Worm (Caenorhabditis elegans): ENCODE data around the gene twk-12.

The twk-12 gene

DNA sequence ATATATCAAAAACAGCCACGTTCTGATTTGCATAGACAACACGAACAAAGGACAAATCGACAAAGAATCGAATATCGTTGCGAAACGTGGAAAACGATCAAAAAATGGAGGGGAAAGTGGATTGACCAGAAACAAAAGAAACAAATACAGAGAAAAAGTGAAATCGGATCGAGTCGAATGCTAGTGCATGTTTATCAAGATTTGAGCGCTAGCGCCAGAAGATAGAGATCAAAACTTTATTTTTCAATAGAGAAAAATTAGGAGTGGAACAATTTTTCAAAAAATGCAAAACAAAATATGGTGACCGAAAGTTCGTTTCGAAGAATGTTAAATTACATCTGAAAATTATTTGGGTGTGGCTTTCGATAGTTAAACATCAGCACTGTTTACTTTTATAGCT is 5.4 kb upstream of the twk-12 start:
- TF ChIP-seq lin-11 (tag; optimal IDR thresholded peaks at IDR 0.05) (no peak), K02D7.2 (tag; optimal IDR thresholded peaks at IDR 0.05) (no peak), C08G9.2 (tag; optimal IDR thresholded peaks at IDR 0.05) (no peak), sox-4 (tag; optimal IDR thresholded peaks at IDR 0.05) (no peak), ceh-18 (tag; optimal IDR thresholded peaks at IDR 0.05) (no peak), ceh-14 (tag; optimal IDR thresholded peaks at IDR 0.05) (no peak), fkh-10 (GFP tag; optimal IDR thresholded peaks at IDR 0.05) (no peak), sdc-2 (tag; optimal IDR thresholded peaks at IDR 0.05) (no peak), lim-6 (tag; optimal IDR thresholded peaks at IDR 0.05) (no peak), nhr-232 (tag; optimal IDR thresholded peaks at IDR 0.05) (no peak), pax-1 (tag; optimal IDR thresholded peaks at IDR 0.05) (no peak), ttx-3 (tag; optimal IDR thresholded peaks at IDR 0.05) (no peak)

DNA sequence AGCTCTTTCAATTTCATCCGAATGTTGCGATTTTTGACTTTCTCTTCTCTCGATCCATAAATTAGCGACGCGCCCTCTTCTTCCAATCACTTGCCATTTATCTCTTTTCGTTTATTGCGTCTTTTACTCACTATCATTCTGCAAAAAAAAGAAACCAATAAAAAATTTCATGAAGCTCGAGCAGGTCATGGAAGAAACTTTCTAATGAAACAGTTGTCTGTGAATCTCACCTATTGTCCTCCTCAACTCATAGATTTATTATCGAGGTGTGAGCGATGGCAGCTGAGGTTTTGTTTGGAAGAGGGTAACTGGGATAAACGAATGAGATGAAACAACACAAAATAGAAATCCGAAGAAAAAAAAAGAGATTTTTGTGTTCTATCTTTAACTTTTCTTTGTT is 3.1 kb upstream of the twk-12 start:
- TF ChIP-seq K09A11.1 (tag; optimal IDR thresholded peaks at IDR 0.05; ENCODE audit: insufficient read depth) (no peak), tbx-7 (tag; optimal IDR thresholded peaks at IDR 0.05) (no peak), elt-2 (tag; optimal IDR thresholded peaks at IDR 0.05) (no peak), pha-2 (tag; optimal IDR thresholded peaks at IDR 0.05) (no peak), ceh-14 (tag; optimal IDR thresholded peaks at IDR 0.05) (no peak), unc-3 (GFP tag; conservative IDR thresholded peaks at IDR 0.05) (no peak), unc-3 (tag; optimal IDR thresholded peaks at IDR 0.05) (no peak), pat-9 (tag; optimal IDR thresholded peaks at IDR 0.05) (no peak), hlh-30 (tag; optimal IDR thresholded peaks at IDR 0.05; ENCODE audit: insufficient read depth) (no peak), hlh-6 (tag; optimal IDR thresholded peaks at IDR 0.05) (no peak), che-1 (tag; optimal IDR thresholded peaks at IDR 0.05) (no peak), eyg-1 (tag; optimal IDR thresholded peaks at IDR 0.05) (no peak), odd-2 (tag; optimal IDR thresholded peaks at IDR 0.05) (no peak), pax-1 (tag; optimal IDR thresholded peaks at IDR 0.05) (no peak), T23F11.4 (GFP tag; optimal IDR thresholded peaks at IDR 0.05) (no peak)

DNA sequence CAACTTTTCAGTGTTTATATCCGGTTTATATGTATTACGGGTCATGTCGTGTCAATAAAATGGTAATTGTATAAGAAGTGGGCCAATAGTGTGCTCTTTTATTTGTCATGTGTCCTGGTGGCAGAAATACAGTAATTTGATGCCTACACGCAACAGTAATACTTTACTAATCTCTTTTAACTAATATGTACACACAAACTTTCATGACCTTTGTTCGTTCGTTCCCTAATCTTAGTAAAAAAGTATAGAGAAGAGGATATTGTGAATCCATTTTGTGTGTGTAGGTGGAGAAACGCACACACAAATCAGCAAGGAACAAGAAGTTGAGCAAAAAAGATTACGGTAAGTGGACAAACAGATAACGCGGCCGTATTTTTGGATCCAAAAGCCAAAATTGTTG is 3.4 kb downstream of the twk-12 start:
- TF ChIP-seq K02D7.2 (tag; optimal IDR thresholded peaks at IDR 0.05) (no peak), elt-2 (tag; optimal IDR thresholded peaks at IDR 0.05) (no peak), zip-5 (tag; optimal IDR thresholded peaks at IDR 0.05) (no peak), ceh-34 (tag; optimal IDR thresholded peaks at IDR 0.05) (peak; percentile 61), ceh-9 (tag; optimal IDR thresholded peaks at IDR 0.05) (no peak)

DNA sequence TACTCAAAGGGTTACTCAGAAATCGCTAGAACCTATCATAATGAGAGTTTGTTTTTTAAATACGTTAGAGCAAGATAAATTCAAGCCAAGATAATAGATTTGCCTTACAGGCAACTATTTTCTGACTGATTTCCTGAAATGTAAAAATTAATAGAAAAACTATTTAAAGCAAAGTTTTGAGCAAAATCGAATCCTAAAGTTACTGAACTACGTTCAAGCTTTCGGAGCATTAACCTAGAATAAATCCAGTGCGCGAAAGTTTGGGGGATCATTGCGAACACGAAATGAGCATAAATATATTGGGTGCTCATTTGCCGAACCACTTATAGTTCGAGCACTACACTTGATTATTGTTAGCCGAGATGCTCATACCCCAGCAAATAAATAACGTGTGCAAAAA is 4.2 kb downstream of the twk-12 start, which contains the start of gene ceh-22:
Gene ceh-22 (plus strand): TSS at position 301 of the 400 bp plus-strand sequence.
- TF ChIP-seq ceh-22 (tag; optimal IDR thresholded peaks at IDR 0.05): peak; percentile 74
- no peak for TF ChIP-seq ztf-16 (tag; optimal IDR thresholded peaks at IDR 0.05)
- no peak for TF ChIP-seq ceh-24 (tag; optimal IDR thresholded peaks at IDR 0.05)

DNA sequence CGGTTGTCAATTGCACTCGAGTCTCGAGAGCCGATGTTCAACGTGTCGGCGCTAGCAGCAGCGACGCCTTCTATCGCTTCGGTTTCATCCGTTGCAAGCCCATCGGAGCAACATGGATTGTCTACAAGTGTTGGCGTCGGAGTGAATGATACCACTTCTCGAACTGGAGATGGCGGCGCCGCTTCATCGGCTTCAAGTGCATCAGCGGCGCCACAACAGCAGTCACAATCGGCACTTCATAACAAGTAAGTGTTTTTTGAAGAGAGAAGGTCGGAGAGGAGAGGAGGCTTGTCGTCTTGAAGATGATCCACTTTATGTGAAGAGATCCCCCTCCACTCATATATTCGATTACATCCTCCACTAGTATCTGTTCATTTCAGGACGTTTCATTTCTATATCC is 5.2 kb downstream of the twk-12 start:
- TF ChIP-seq ceh-45 (GFP tag; IDR thresholded peaks at IDR 0.05) (no peak), ref-2 (tag; optimal IDR thresholded peaks at IDR 0.05) (peak; percentile 31), ama-1 (optimal IDR thresholded peaks at IDR 0.05) (no peak), ceh-34 (tag; optimal IDR thresholded peaks at IDR 0.05) (peak; percentile 30), ceh-6 (GFP tag; optimal IDR thresholded peaks at IDR 0.05) (no peak), pax-1 (tag; optimal IDR thresholded peaks at IDR 0.05) (no peak), hlh-8 (tag; optimal IDR thresholded peaks at IDR 0.05) (no peak), ets-4 (tag; optimal IDR thresholded peaks at IDR 0.05) (peak; percentile 22), ttx-3 (tag; optimal IDR thresholded peaks at IDR 0.05) (no peak), unc-3 (GFP tag; conservative IDR thresholded peaks at IDR 0.05) (no peak), unc-3 (tag; optimal IDR thresholded peaks at IDR 0.05) (no peak), sox-2 (GFP tag; IDR thresholded peaks at IDR 0.05) (no peak), pat-9 (tag; optimal IDR thresholded peaks at IDR 0.05) (no peak), Y22D7AL.16 (tag; optimal IDR thresholded peaks at IDR 0.05) (no peak), C08G9.2 (tag; optimal IDR thresholded peaks at IDR 0.05) (peak; percentile 30), che-1 (tag; optimal IDR thresholded peaks at IDR 0.05) (no peak), F13H6.1 (tag; optimal IDR thresholded peaks at IDR 0.05) (no peak), pqm-1 (tag; optimal IDR thresholded peaks at IDR 0.05) (no peak), unc-42 (tag; optimal IDR thresholded peaks at IDR 0.05) (no peak), npax-4 (tag; optimal IDR thresholded peaks at IDR 0.05) (no peak), lim-6 (tag; optimal IDR thresholded peaks at IDR 0.05) (no peak), ceh-19 (GFP tag; optimal IDR thresholded peaks at IDR 0.05) (no peak), pha-2 (tag; optimal IDR thresholded peaks at IDR 0.05) (no peak), T23F11.4 (GFP tag; optimal IDR thresholded peaks at IDR 0.05) (no peak), zip-5 (tag; optimal IDR thresholded peaks at IDR 0.05) (no peak), ceh-18 (tag; optimal IDR thresholded peaks at IDR 0.05) (no peak), hlh-15 (tag; optimal IDR thresholded peaks at IDR 0.05) (no peak), ceh-9 (tag; optimal IDR thresholded peaks at IDR 0.05) (no peak)

Data from whole organism, late embryonic.